In the genomic region with DNA sequence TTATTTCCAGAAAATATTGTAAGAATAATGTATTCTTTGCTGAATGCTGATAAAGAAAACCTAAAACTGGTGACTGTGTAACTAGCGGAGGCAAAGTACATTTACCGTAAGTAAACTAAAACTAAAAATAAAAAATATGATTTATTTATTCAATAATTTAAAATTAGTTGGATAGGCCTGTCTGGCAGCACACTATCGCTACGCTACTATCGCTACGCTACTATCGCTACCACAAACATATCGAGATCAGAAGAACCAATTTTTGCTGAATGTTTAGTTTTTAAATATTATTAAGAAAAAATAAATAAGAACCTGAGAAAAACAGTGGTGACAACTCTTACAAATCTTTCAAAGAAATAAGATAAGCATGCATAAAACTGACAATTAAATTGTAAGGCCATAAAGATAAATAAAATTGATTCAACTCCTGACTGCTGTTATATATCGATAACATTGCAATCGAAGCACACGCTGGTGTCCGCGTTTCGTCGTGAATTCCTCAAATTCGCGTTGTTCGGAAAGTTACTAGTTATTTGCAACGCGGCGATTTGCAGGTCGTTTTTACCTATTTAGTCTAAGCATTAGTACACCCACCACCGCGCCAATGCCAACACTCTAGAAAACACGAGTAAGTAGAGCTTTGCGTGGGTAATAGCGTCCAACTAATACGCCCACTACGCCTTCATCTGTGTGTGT, we compare ENCODE assay signal across 1 fruit fly cellular context.
A peak's percentile ranks its signal among the peaks of the same experiment; 100 is the strongest.
TF ChIP-seq lines count a peak whose summit lies in the region.

Gene Wdr33 (plus strand): TSS at position 438 of the 696 bp plus-strand sequence.

TF ChIP-seq in whole organism, embryonic, 481 proteins besides CTCF, POLR2A, EP300 and RAD21 (continued from another document and continues in another):
- TF ChIP-seq CG17912 (GFP tag; optimal IDR thresholded peaks at IDR 0.05; lab: Kevin White, UChicago), result no peak
- TF ChIP-seq pzg (GFP tag; optimal IDR thresholded peaks at IDR 0.05; lab: Kevin White, UChicago), result peak; percentile 33
- TF ChIP-seq wdn (GFP tag; IDR thresholded peaks at IDR 0.05; lab: Robert Waterston, UW), result no peak
- TF ChIP-seq crc (GFP tag; optimal IDR thresholded peaks at IDR 0.05; lab: Kevin White, UChicago), result no peak
- no peak; the same call in 1 of the 2 replicates for TF ChIP-seq CG4404 (GFP tag; IDR thresholded peaks at IDR 0.05; lab: Robert Waterston, UW)
- TF ChIP-seq CG12236 (GFP tag; optimal IDR thresholded peaks at IDR 0.05; lab: Kevin White, UChicago), result no peak
- TF ChIP-seq Kr (GFP tag; optimal IDR thresholded peaks at IDR 0.05; lab: Kevin White, UChicago), result no peak
- TF ChIP-seq CG7987 (GFP tag; optimal IDR thresholded peaks at IDR 0.05; lab: Kevin White, UChicago), result no peak
- TF ChIP-seq CG10209 (GFP tag; optimal IDR thresholded peaks at IDR 0.05; lab: Kevin White, UChicago), result peak; percentile 27
- no peak for TF ChIP-seq dmrt99B (tag; optimal IDR thresholded peaks at IDR 0.05; lab: Kevin White, UChicago)
- no peak for TF ChIP-seq zfh1 (GFP tag; IDR thresholded peaks at IDR 0.05; lab: Robert Waterston, UW)
- no peak for TF ChIP-seq ab (GFP tag; optimal IDR thresholded peaks at IDR 0.05; lab: Kevin White, UChicago)
- TF ChIP-seq Six4 (GFP tag; optimal IDR thresholded peaks at IDR 0.05; lab: Kevin White, UChicago), result no peak
- no peak for TF ChIP-seq HHEX (GFP tag; optimal IDR thresholded peaks at IDR 0.05; lab: Kevin White, UChicago)
- peak; percentile 60 for TF ChIP-seq CG12391 (tag; optimal IDR thresholded peaks at IDR 0.05; lab: Kevin White, UChicago)
- peak; percentile 83 for TF ChIP-seq CG12155 (GFP tag; optimal IDR thresholded peaks at IDR 0.05; lab: Kevin White, UChicago)
- TF ChIP-seq YL-1 (GFP tag; optimal IDR thresholded peaks at IDR 0.05; lab: Kevin White, UChicago), result peak; percentile 14
- no peak for TF ChIP-seq btn (GFP tag; optimal IDR thresholded peaks at IDR 0.05; lab: Kevin White, UChicago)
- TF ChIP-seq Chrac-16 (GFP tag; optimal IDR thresholded peaks at IDR 0.05; lab: Kevin White, UChicago), result peak; percentile 7
- TF ChIP-seq CG1024 (GFP tag; IDR thresholded peaks at IDR 0.05; lab: Robert Waterston, UW), result no peak
- peak; percentile 49 for TF ChIP-seq fd96Cb (tag; optimal IDR thresholded peaks at IDR 0.05; lab: Kevin White, UChicago)
- TF ChIP-seq shn (GFP tag; optimal IDR thresholded peaks at IDR 0.05; lab: Kevin White, UChicago), result no peak
- no peak for TF ChIP-seq rib (GFP tag; IDR thresholded peaks at IDR 0.05; lab: Robert Waterston, UW)
- peak; percentile 45 for TF ChIP-seq CG9437 (GFP tag; optimal IDR thresholded peaks at IDR 0.05; lab: Kevin White, UChicago)
- peak; percentile 24 for TF ChIP-seq CG8388 (GFP tag; optimal IDR thresholded peaks at IDR 0.05; lab: Kevin White, UChicago)
- no peak for TF ChIP-seq CG7271 (tag; optimal IDR thresholded peaks at IDR 0.05; lab: Kevin White, UChicago)
- TF ChIP-seq Vsx1 (GFP tag; optimal IDR thresholded peaks at IDR 0.05; lab: Kevin White, UChicago), result no peak
- no peak for TF ChIP-seq Blimp-1 (GFP tag; optimal IDR thresholded peaks at IDR 0.05; lab: Kevin White, UChicago)
- no peak for TF ChIP-seq CG31365 (tag; optimal IDR thresholded peaks at IDR 0.05; lab: Kevin White, UChicago)
- TF ChIP-seq CG12769 (tag; optimal IDR thresholded peaks at IDR 0.05; lab: Kevin White, UChicago), result no peak
- no peak for TF ChIP-seq insv (GFP tag; optimal IDR thresholded peaks at IDR 0.05; lab: Kevin White, UChicago)
- TF ChIP-seq C15 (GFP tag; IDR thresholded peaks at IDR 0.05; lab: Robert Waterston, UW), result no peak
- TF ChIP-seq E2f1 (GFP tag; IDR thresholded peaks at IDR 0.05; lab: Robert Waterston, UW), result peak; percentile 13; the same call in 1 of the 2 replicates
- TF ChIP-seq grn (GFP tag; optimal IDR thresholded peaks at IDR 0.05; lab: Kevin White, UChicago), result no peak
- TF ChIP-seq Xrp1 (GFP tag; IDR thresholded peaks at IDR 0.05; lab: Robert Waterston, UW), result no peak
- TF ChIP-seq CG6854 (GFP tag; optimal IDR thresholded peaks at IDR 0.05; lab: Kevin White, UChicago), result no peak
- no peak for TF ChIP-seq NC2β (GFP tag; optimal IDR thresholded peaks at IDR 0.05; lab: Kevin White, UChicago)
- no peak for TF ChIP-seq CG6683 (GFP tag; optimal IDR thresholded peaks at IDR 0.05; lab: Kevin White, UChicago)
- peak; percentile 18; the same call in 1 of the 2 replicates for TF ChIP-seq Drgx (GFP tag; IDR thresholded peaks at IDR 0.05; lab: Robert Waterston, UW)
- TF ChIP-seq CG17612 (GFP tag; IDR thresholded peaks at IDR 0.05; lab: Robert Waterston, UW), result no peak
- no peak for TF ChIP-seq Taf1 (GFP tag; IDR thresholded peaks at IDR 0.05; lab: Robert Waterston, UW)
- TF ChIP-seq ems (GFP tag; optimal IDR thresholded peaks at IDR 0.05; lab: Kevin White, UChicago), result no peak
- no peak; the same call in 2 of the 3 replicates for TF ChIP-seq ci (GFP tag; IDR thresholded peaks at IDR 0.05; lab: Robert Waterston, UW)
- no peak for TF ChIP-seq kay (GFP tag; optimal IDR thresholded peaks at IDR 0.05; lab: Kevin White, UChicago)
- no peak for TF ChIP-seq abd-A (tag; optimal IDR thresholded peaks at IDR 0.05; lab: Kevin White, UChicago)
- no peak for TF ChIP-seq ap (GFP tag; IDR thresholded peaks at IDR 0.05; lab: Robert Waterston, UW)
- peak; percentile 36 for TF ChIP-seq CG8924 (tag; optimal IDR thresholded peaks at IDR 0.05; lab: Kevin White, UChicago)
- TF ChIP-seq Optix (GFP tag; IDR thresholded peaks at IDR 0.05; lab: Robert Waterston, UW), result no peak
- peak; percentile 39 for TF ChIP-seq CG2116 (GFP tag; optimal IDR thresholded peaks at IDR 0.05; lab: Kevin White, UChicago)
- TF ChIP-seq Antp (GFP tag; optimal IDR thresholded peaks at IDR 0.05; lab: Kevin White, UChicago), result no peak
- no peak for TF ChIP-seq CG16779 (GFP tag; IDR thresholded peaks at IDR 0.05; lab: Robert Waterston, UW)
- TF ChIP-seq hth (optimal IDR thresholded peaks at IDR 0.05; lab: Kevin White, UChicago), result no peak
- no peak for TF ChIP-seq E2f2 (GFP tag; IDR thresholded peaks at IDR 0.05; lab: Robert Waterston, UW)
- peak; percentile 43 for TF ChIP-seq CG15514 (GFP tag; optimal IDR thresholded peaks at IDR 0.05; lab: Kevin White, UChicago)
- TF ChIP-seq phol (tag; optimal IDR thresholded peaks at IDR 0.05; lab: Kevin White, UChicago), result no peak
- TF ChIP-seq nom (GFP tag; optimal IDR thresholded peaks at IDR 0.05; lab: Kevin White, UChicago), result no peak
- TF ChIP-seq CG17361 (GFP tag; IDR thresholded peaks at IDR 0.05; lab: Robert Waterston, UW), result peak; percentile 65; the same call in 2 of the 3 replicates
- no peak for TF ChIP-seq CG2889 (GFP tag; IDR thresholded peaks at IDR 0.05; lab: Robert Waterston, UW)
- no peak for TF ChIP-seq scrt (GFP tag; optimal IDR thresholded peaks at IDR 0.05; lab: Kevin White, UChicago)
- TF ChIP-seq Lpt (GFP tag; optimal IDR thresholded peaks at IDR 0.05; lab: Kevin White, UChicago), result no peak
- TF ChIP-seq exex (tag; optimal IDR thresholded peaks at IDR 0.05; lab: Kevin White, UChicago), result no peak
- TF ChIP-seq CG30431 (GFP tag; optimal IDR thresholded peaks at IDR 0.05; lab: Kevin White, UChicago), result no peak
- no peak for TF ChIP-seq ssp (GFP tag; IDR thresholded peaks at IDR 0.05; lab: Robert Waterston, UW)
- TF ChIP-seq CG8478 (optimal IDR thresholded peaks at IDR 0.05; lab: Kevin White, UChicago), result no peak
- no peak for TF ChIP-seq tio (GFP tag; optimal IDR thresholded peaks at IDR 0.05; lab: Kevin White, UChicago)
- no peak for TF ChIP-seq CG18476 (GFP tag; optimal IDR thresholded peaks at IDR 0.05; lab: Kevin White, UChicago)
- no peak for TF ChIP-seq CG2120 (GFP tag; optimal IDR thresholded peaks at IDR 0.05; lab: Kevin White, UChicago)
- TF ChIP-seq maf-S (GFP tag; optimal IDR thresholded peaks at IDR 0.05; lab: Kevin White, UChicago), result no peak
- TF ChIP-seq CG17186 (GFP tag; optimal IDR thresholded peaks at IDR 0.05; lab: Kevin White, UChicago), result no peak
- peak; percentile 60 for TF ChIP-seq CG3995 (GFP tag; optimal IDR thresholded peaks at IDR 0.05; lab: Kevin White, UChicago)
- peak; percentile 66 for TF ChIP-seq nmo (GFP tag; optimal IDR thresholded peaks at IDR 0.05; lab: Kevin White, UChicago)
- TF ChIP-seq CG13775 (GFP tag; optimal IDR thresholded peaks at IDR 0.05; lab: Kevin White, UChicago), result peak; percentile 69
- TF ChIP-seq CG17359 (tag; optimal IDR thresholded peaks at IDR 0.05; lab: Kevin White, UChicago), result peak; percentile 16
- peak; percentile 42; the same call in 2 of the 3 replicates for TF ChIP-seq jigr1 (GFP tag; IDR thresholded peaks at IDR 0.05; lab: Robert Waterston, UW)
- no peak for TF ChIP-seq CG1832 (GFP tag; optimal IDR thresholded peaks at IDR 0.05; lab: Kevin White, UChicago)
- TF ChIP-seq lov (optimal IDR thresholded peaks at IDR 0.05; lab: Kevin White, UChicago), result no peak
- no peak for TF ChIP-seq lov (GFP tag; IDR thresholded peaks at IDR 0.05; lab: Robert Waterston, UW)
- TF ChIP-seq esg (GFP tag; conservative IDR thresholded peaks at IDR 0.05; lab: Robert Waterston, UW), result 0 out of 2 replicates have a peak, but pooled peaks have one; percentile 44
- no peak for TF ChIP-seq Asciz (GFP tag; optimal IDR thresholded peaks at IDR 0.05; lab: Kevin White, UChicago)
- TF ChIP-seq Dbx (GFP tag; IDR thresholded peaks at IDR 0.05; lab: Robert Waterston, UW), result no peak
- no peak for TF ChIP-seq pfk (GFP tag; optimal IDR thresholded peaks at IDR 0.05; lab: Kevin White, UChicago)
- peak; percentile 34 for TF ChIP-seq Dek (tag; optimal IDR thresholded peaks at IDR 0.05; lab: Kevin White, UChicago)
- TF ChIP-seq CG10979 (tag; optimal IDR thresholded peaks at IDR 0.05; lab: Kevin White, UChicago), result no peak
- TF ChIP-seq crol (GFP tag; IDR thresholded peaks at IDR 0.05; lab: Robert Waterston, UW), result no peak
- no peak for TF ChIP-seq h (optimal IDR thresholded peaks at IDR 0.05; lab: Kevin White, UChicago)
- TF ChIP-seq Ravus (GFP tag; IDR thresholded peaks at IDR 0.05; lab: Robert Waterston, UW), result no peak
- TF ChIP-seq H15 (GFP tag; IDR thresholded peaks at IDR 0.05; lab: Robert Waterston, UW), result 0 out of 3 replicates have a peak, but pooled peaks have one; percentile 7
- peak; percentile 94 for TF ChIP-seq knrl (GFP tag; IDR thresholded peaks at IDR 0.05; lab: Robert Waterston, UW; ENCODE audit: partially characterized antibody)
- TF ChIP-seq gcm2 (GFP tag; optimal IDR thresholded peaks at IDR 0.05; lab: Kevin White, UChicago), result no peak
- no peak for TF ChIP-seq CG8290 (GFP tag; optimal IDR thresholded peaks at IDR 0.05; lab: Kevin White, UChicago)
- no peak for TF ChIP-seq CG8290 (tag; optimal IDR thresholded peaks at IDR 0.05; lab: Kevin White, UChicago)
- TF ChIP-seq prd (optimal IDR thresholded peaks at IDR 0.05; lab: Kevin White, UChicago), result no peak
- no peak; the same call in 2 of the 3 replicates for TF ChIP-seq prd (GFP tag; IDR thresholded peaks at IDR 0.05; lab: Robert Waterston, UW)
- TF ChIP-seq CG12942 (GFP tag; optimal IDR thresholded peaks at IDR 0.05; lab: Kevin White, UChicago), result no peak
- TF ChIP-seq sim (GFP tag; IDR thresholded peaks at IDR 0.05; lab: Robert Waterston, UW), result no peak
- no peak for TF ChIP-seq Mad (GFP tag; optimal IDR thresholded peaks at IDR 0.05; lab: Kevin White, UChicago)
- TF ChIP-seq croc (GFP tag; conservative IDR thresholded peaks at IDR 0.05; lab: Robert Waterston, UW), result no peak
- TF ChIP-seq danr (GFP tag; IDR thresholded peaks at IDR 0.05; lab: Robert Waterston, UW), result 0 out of 2 replicates have a peak, but pooled peaks have one; percentile 17
- no peak for TF ChIP-seq tll (GFP tag; optimal IDR thresholded peaks at IDR 0.05; lab: Kevin White, UChicago)
- TF ChIP-seq CG14014 (GFP tag; IDR thresholded peaks at IDR 0.05; lab: Robert Waterston, UW), result no peak
- no peak for TF ChIP-seq CG8765 (GFP tag; IDR thresholded peaks at IDR 0.05; lab: Robert Waterston, UW)
- no peak for TF ChIP-seq CG11723 (GFP tag; optimal IDR thresholded peaks at IDR 0.05; lab: Kevin White, UChicago)
- no peak for TF ChIP-seq yki (optimal IDR thresholded peaks at IDR 0.05; lab: Kevin White, UChicago)
- TF ChIP-seq dpn (GFP tag; optimal IDR thresholded peaks at IDR 0.05; lab: Kevin White, UChicago), result no peak
- no peak for TF ChIP-seq CHES-1-like (GFP tag; optimal IDR thresholded peaks at IDR 0.05; lab: Kevin White, UChicago)
- peak; percentile 36 for TF ChIP-seq Fer2 (tag; optimal IDR thresholded peaks at IDR 0.05; lab: Kevin White, UChicago)
- no peak for TF ChIP-seq br (optimal IDR thresholded peaks at IDR 0.05; lab: Kevin White, UChicago)
- no peak for TF ChIP-seq vfl (GFP tag; optimal IDR thresholded peaks at IDR 0.05; lab: Kevin White, UChicago)
- no peak for TF ChIP-seq Hmx (GFP tag; optimal IDR thresholded peaks at IDR 0.05; lab: Kevin White, UChicago)
- no peak for TF ChIP-seq CG8281 (tag; optimal IDR thresholded peaks at IDR 0.05; lab: Kevin White, UChicago)
- peak; percentile 43 for TF ChIP-seq CG12659 (GFP tag; optimal IDR thresholded peaks at IDR 0.05; lab: Kevin White, UChicago)
- TF ChIP-seq CG6175 (GFP tag; IDR thresholded peaks at IDR 0.05; lab: Robert Waterston, UW), result no peak
- no peak for TF ChIP-seq CG7372 (GFP tag; IDR thresholded peaks at IDR 0.05; lab: Robert Waterston, UW)
- no peak for TF ChIP-seq ttk (GFP tag; IDR thresholded peaks at IDR 0.05; lab: Robert Waterston, UW)
- no peak for TF ChIP-seq CG3163 (GFP tag; optimal IDR thresholded peaks at IDR 0.05; lab: Kevin White, UChicago)
- no peak for TF ChIP-seq gem (tag; optimal IDR thresholded peaks at IDR 0.05; lab: Kevin White, UChicago)
- peak; percentile 46; the same call in 1 of the 2 replicates for TF ChIP-seq CG9932 (GFP tag; IDR thresholded peaks at IDR 0.05; lab: Robert Waterston, UW)
- TF ChIP-seq MBD-R2 (GFP tag; IDR thresholded peaks at IDR 0.05; lab: Robert Waterston, UW), result peak; percentile 51
- no peak for TF ChIP-seq cas (GFP tag; IDR thresholded peaks at IDR 0.05; lab: Robert Waterston, UW)
- no peak for TF ChIP-seq CG2202 (tag; optimal IDR thresholded peaks at IDR 0.05; lab: Kevin White, UChicago)
- TF ChIP-seq Doc3 (GFP tag; IDR thresholded peaks at IDR 0.05; lab: Robert Waterston, UW; ENCODE audit: partially characterized antibody), result peak; percentile 89
- TF ChIP-seq zen (tag; optimal IDR thresholded peaks at IDR 0.05; lab: Kevin White, UChicago), result no peak
- TF ChIP-seq hb (GFP tag; IDR thresholded peaks at IDR 0.05; lab: Robert Waterston, UW; ENCODE audit: partially characterized antibody), result peak; percentile 84
- TF ChIP-seq chn (GFP tag; optimal IDR thresholded peaks at IDR 0.05; lab: Kevin White, UChicago), result no peak
- no peak for TF ChIP-seq mam (GFP tag; optimal IDR thresholded peaks at IDR 0.05; lab: Kevin White, UChicago)
- peak in 1 of 2 experiments; percentile 0 for TF ChIP-seq Pdp1 (GFP tag; optimal IDR thresholded peaks at IDR 0.05; lab: Kevin White, UChicago)
- peak; percentile 57 for TF ChIP-seq Abd-B (GFP tag; optimal IDR thresholded peaks at IDR 0.05; lab: Kevin White, UChicago)
- TF ChIP-seq sqz (GFP tag; optimal IDR thresholded peaks at IDR 0.05; lab: Kevin White, UChicago), result no peak
